Fruit fly (Drosophila melanogaster): ENCODE measurements around the gene CG12541.

The CG12541 gene

DNA sequence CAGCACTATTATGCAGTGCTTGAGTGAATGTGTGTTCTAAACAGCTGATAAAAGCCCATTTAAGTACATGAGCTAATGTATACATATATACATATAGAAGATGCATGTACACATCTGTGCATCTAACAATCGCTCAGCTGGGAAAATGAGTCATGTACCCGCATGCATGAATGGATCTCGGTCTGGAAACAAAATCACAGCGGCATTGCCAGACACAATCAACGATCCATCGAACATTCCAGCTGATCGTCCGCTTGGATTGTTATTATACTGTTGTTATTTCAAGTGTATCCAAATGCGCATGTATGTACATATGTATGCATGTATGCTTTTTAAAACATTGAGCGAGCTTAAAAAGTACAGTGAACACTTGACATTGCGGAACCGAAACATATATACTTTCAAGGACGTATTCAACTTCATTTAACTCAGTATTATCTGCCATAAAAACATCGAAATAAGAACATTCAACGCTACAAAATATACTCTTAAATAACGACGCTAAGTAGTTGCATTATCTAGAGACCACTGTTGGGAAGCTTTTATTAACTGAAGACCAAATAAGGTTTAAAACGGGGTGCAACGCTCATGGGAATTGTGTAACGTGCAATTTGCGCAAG is 29.6 kb upstream of the CG12541 start (continued):
- TF ChIP-seq CG4730 (GFP tag; IDR thresholded peaks at IDR 0.05) (peak; percentile 56), Atf-2 (GFP tag; optimal IDR thresholded peaks at IDR 0.05) (peak; percentile 65), CG13775 (GFP tag; optimal IDR thresholded peaks at IDR 0.05) (peak; percentile 24), Blimp-1 (GFP tag; optimal IDR thresholded peaks at IDR 0.05) (peak; percentile 74), sqz (GFP tag; optimal IDR thresholded peaks at IDR 0.05) (no peak), sima (GFP tag; optimal IDR thresholded peaks at IDR 0.05) (peak; percentile 2), Oli (tag; optimal IDR thresholded peaks at IDR 0.05) (peak; percentile 87), ken (GFP tag; IDR thresholded peaks at IDR 0.05) (peak; percentile 86), CG18262 (tag; optimal IDR thresholded peaks at IDR 0.05) (peak; percentile 70), CG1792 (GFP tag; optimal IDR thresholded peaks at IDR 0.05) (peak; percentile 48), CG17186 (GFP tag; optimal IDR thresholded peaks at IDR 0.05) (peak; percentile 10), klu (GFP tag; IDR thresholded peaks at IDR 0.05) (no peak), MBD-R2 (GFP tag; IDR thresholded peaks at IDR 0.05) (peak; percentile 41; the same call in 1 of the 2 replicates), ham (GFP tag; IDR thresholded peaks at IDR 0.05) (no peak), CG4424 (GFP tag; optimal IDR thresholded peaks at IDR 0.05) (peak; percentile 65), CG31441 (GFP tag; IDR thresholded peaks at IDR 0.05) (peak; percentile 64; the same call in 1 of the 2 replicates), B-H2 (GFP tag; optimal IDR thresholded peaks at IDR 0.05) (peak; percentile 72), jumu (GFP tag; optimal IDR thresholded peaks at IDR 0.05) (peak; percentile 57), wek (GFP tag; optimal IDR thresholded peaks at IDR 0.05) (peak; percentile 70), CG10321 (GFP tag; IDR thresholded peaks at IDR 0.05) (peak; percentile 30; the same call in 1 of the 2 replicates), Dip3 (GFP tag; optimal IDR thresholded peaks at IDR 0.05) (peak; percentile 50), CG30403 (GFP tag; optimal IDR thresholded peaks at IDR 0.05) (peak; percentile 73), gsb (GFP tag; IDR thresholded peaks at IDR 0.05) (peak; percentile 34; the same call in 1 of the 2 replicates), Dfd (GFP tag; optimal IDR thresholded peaks at IDR 0.05) (no peak), gt (GFP tag; IDR thresholded peaks at IDR 0.05) (no peak), phol (tag; optimal IDR thresholded peaks at IDR 0.05) (peak; percentile 84), lilli (GFP tag; optimal IDR thresholded peaks at IDR 0.05) (peak; percentile 75), CG4282 (GFP tag; optimal IDR thresholded peaks at IDR 0.05) (peak; percentile 20), ap (GFP tag; IDR thresholded peaks at IDR 0.05) (peak; percentile 80), prd (optimal IDR thresholded peaks at IDR 0.05) (no peak), prd (GFP tag; IDR thresholded peaks at IDR 0.05) (peak; percentile 83), CG9609 (GFP tag; optimal IDR thresholded peaks at IDR 0.05) (peak; percentile 33), trh (GFP tag; optimal IDR thresholded peaks at IDR 0.05) (no peak), MESR4 (GFP tag; optimal IDR thresholded peaks at IDR 0.05) (no peak), Hey (tag; optimal IDR thresholded peaks at IDR 0.05) (no peak), crc (GFP tag; optimal IDR thresholded peaks at IDR 0.05) (peak; percentile 61), CG8478 (optimal IDR thresholded peaks at IDR 0.05) (no peak), Usf (GFP tag; optimal IDR thresholded peaks at IDR 0.05) (no peak), pb (GFP tag; optimal IDR thresholded peaks at IDR 0.05) (peak; percentile 50), CG13424 (tag; optimal IDR thresholded peaks at IDR 0.05) (peak; percentile 91), CG7357 (GFP tag; IDR thresholded peaks at IDR 0.05) (peak; percentile 60; the same call in 2 of the 3 replicates), Vsx1 (GFP tag; optimal IDR thresholded peaks at IDR 0.05) (no peak), CG8388 (GFP tag; optimal IDR thresholded peaks at IDR 0.05) (peak; percentile 79), Neu2 (GFP tag; optimal IDR thresholded peaks at IDR 0.05; ENCODE audit: borderline replicate concordance) (no peak), so (GFP tag; IDR thresholded peaks at IDR 0.05) (peak; percentile 47; the same call in 2 of the 3 replicates), Abd-B (GFP tag; optimal IDR thresholded peaks at IDR 0.05) (peak; percentile 59), sens (GFP tag) (peak; percentile 95), pum (GFP tag; optimal IDR thresholded peaks at IDR 0.05) (peak; percentile 57), Hand (GFP tag; optimal IDR thresholded peaks at IDR 0.05) (no peak), MTF-1 (GFP tag; optimal IDR thresholded peaks at IDR 0.05; ENCODE audit: borderline replicate concordance) (peak; percentile 39), CG5245 (GFP tag; optimal IDR thresholded peaks at IDR 0.05) (peak; percentile 77)

Measured in whole organism, embryonic.